Fruit fly (Drosophila melanogaster): Measurements from ENCODE around the gene Ibf1.
A peak's percentile ranks its signal among the peaks of the same experiment; 100 is the strongest.

Ibf1 gene

dm6 chr3R:9224807-9225206 is 34.0 kb upstream of the Ibf1 start (continued):
- peak; percentile 25 for TF ChIP-seq Dek (tag; optimal IDR thresholded peaks at IDR 0.05)
- peak; percentile 82 for TF ChIP-seq row (GFP tag; IDR thresholded peaks at IDR 0.05)
- TF ChIP-seq klu (GFP tag; IDR thresholded peaks at IDR 0.05): peak; percentile 42; the same call in 1 of the 2 replicates
- TF ChIP-seq CG14050 (GFP tag; IDR thresholded peaks at IDR 0.05): peak; percentile 38; the same call in 1 of the 3 replicates
- peak; percentile 25 for TF ChIP-seq sug (tag; optimal IDR thresholded peaks at IDR 0.05)
- TF ChIP-seq CG14710 (tag; optimal IDR thresholded peaks at IDR 0.05): peak; percentile 53
- TF ChIP-seq wdn (GFP tag; IDR thresholded peaks at IDR 0.05): peak; percentile 46; the same call in 1 of the 2 replicates
- TF ChIP-seq salm (tag; optimal IDR thresholded peaks at IDR 0.05): peak; percentile 24
- no peak for TF ChIP-seq zfh2 (GFP tag; optimal IDR thresholded peaks at IDR 0.05)
- TF ChIP-seq scrt (GFP tag; optimal IDR thresholded peaks at IDR 0.05): peak; percentile 38
- no peak for TF ChIP-seq Dad (GFP tag; optimal IDR thresholded peaks at IDR 0.05)
- no peak for TF ChIP-seq Nf-YA (GFP tag; IDR thresholded peaks at IDR 0.05)
- TF ChIP-seq amos (GFP tag; IDR thresholded peaks at IDR 0.05; ENCODE audit: partially characterized antibody): no peak
- TF ChIP-seq CG6683 (GFP tag; optimal IDR thresholded peaks at IDR 0.05): peak; percentile 10
- TF ChIP-seq HLHmδ (GFP tag; optimal IDR thresholded peaks at IDR 0.05): no peak
- TF ChIP-seq yki (optimal IDR thresholded peaks at IDR 0.05): no peak
- TF ChIP-seq Dfd (GFP tag; optimal IDR thresholded peaks at IDR 0.05): no peak
- peak; percentile 77 for TF ChIP-seq slbo (GFP tag; IDR thresholded peaks at IDR 0.05)
- TF ChIP-seq onecut (GFP tag; IDR thresholded peaks at IDR 0.05): no peak
- no peak for TF ChIP-seq disco-r (GFP tag; optimal IDR thresholded peaks at IDR 0.05)
- TF ChIP-seq CG6813 (GFP tag; optimal IDR thresholded peaks at IDR 0.05): peak; percentile 55
- no peak for TF ChIP-seq CG42726 (GFP tag; IDR thresholded peaks at IDR 0.05; ENCODE audit: partially characterized antibody)
- TF ChIP-seq schlank (tag; optimal IDR thresholded peaks at IDR 0.05): no peak
- peak; percentile 10 for TF ChIP-seq her (GFP tag; optimal IDR thresholded peaks at IDR 0.05)
- TF ChIP-seq br (optimal IDR thresholded peaks at IDR 0.05): no peak
- TF ChIP-seq Oli (tag; optimal IDR thresholded peaks at IDR 0.05): peak; percentile 64
- TF ChIP-seq Hsf (GFP tag; optimal IDR thresholded peaks at IDR 0.05): peak; percentile 75
- TF ChIP-seq gcm (GFP tag; optimal IDR thresholded peaks at IDR 0.05): peak; percentile 59
- TF ChIP-seq B-H2 (GFP tag; optimal IDR thresholded peaks at IDR 0.05): no peak
- peak; percentile 81 for TF ChIP-seq grau (tag; optimal IDR thresholded peaks at IDR 0.05)
- TF ChIP-seq gem (tag; optimal IDR thresholded peaks at IDR 0.05): peak; percentile 88
- no peak for TF ChIP-seq Fer2 (tag; optimal IDR thresholded peaks at IDR 0.05)
- TF ChIP-seq gsb-n (tag; optimal IDR thresholded peaks at IDR 0.05): peak; percentile 45
- no peak for TF ChIP-seq pzg (GFP tag; optimal IDR thresholded peaks at IDR 0.05)
- no peak for TF ChIP-seq CkIIα-i1 (GFP tag; IDR thresholded peaks at IDR 0.05)
- TF ChIP-seq nmo (GFP tag; optimal IDR thresholded peaks at IDR 0.05): peak; percentile 48
- TF ChIP-seq CG11247 (GFP tag; IDR thresholded peaks at IDR 0.05): no peak
- TF ChIP-seq sob (GFP tag; IDR thresholded peaks at IDR 0.05): peak; percentile 64
- no peak for TF ChIP-seq CG2202 (tag; optimal IDR thresholded peaks at IDR 0.05)
- no peak for TF ChIP-seq Dref (GFP tag; IDR thresholded peaks at IDR 0.05)
- no peak for TF ChIP-seq CG11456 (GFP tag; IDR thresholded peaks at IDR 0.05)
- peak; percentile 39 for TF ChIP-seq CG8089 (GFP tag; optimal IDR thresholded peaks at IDR 0.05)
- peak; percentile 66 for TF ChIP-seq CG18599 (GFP tag; optimal IDR thresholded peaks at IDR 0.05)
- peak; percentile 73 for TF ChIP-seq HLH3B (GFP tag; IDR thresholded peaks at IDR 0.05)
- TF ChIP-seq knrl (GFP tag; IDR thresholded peaks at IDR 0.05; ENCODE audit: partially characterized antibody): no peak
- peak; percentile 17; the same call in 1 of the 2 replicates for TF ChIP-seq CG14014 (GFP tag; IDR thresholded peaks at IDR 0.05)
- no peak for TF ChIP-seq CG12299 (tag; optimal IDR thresholded peaks at IDR 0.05)
- TF ChIP-seq Scr (GFP tag; IDR thresholded peaks at IDR 0.05; ENCODE audit: partially characterized antibody): no peak
- TF ChIP-seq CG17829 (tag; optimal IDR thresholded peaks at IDR 0.05): peak; percentile 86
- TF ChIP-seq CG10431 (GFP tag; optimal IDR thresholded peaks at IDR 0.05): no peak
- no peak for TF ChIP-seq zen2 (GFP tag; IDR thresholded peaks at IDR 0.05; ENCODE audit: partially characterized antibody)
- peak; percentile 41 for TF ChIP-seq CG9932 (GFP tag; IDR thresholded peaks at IDR 0.05)
